Worm (Caenorhabditis elegans): ENCODE results near the gene B0564.2.

B0564.2 gene

DNA sequence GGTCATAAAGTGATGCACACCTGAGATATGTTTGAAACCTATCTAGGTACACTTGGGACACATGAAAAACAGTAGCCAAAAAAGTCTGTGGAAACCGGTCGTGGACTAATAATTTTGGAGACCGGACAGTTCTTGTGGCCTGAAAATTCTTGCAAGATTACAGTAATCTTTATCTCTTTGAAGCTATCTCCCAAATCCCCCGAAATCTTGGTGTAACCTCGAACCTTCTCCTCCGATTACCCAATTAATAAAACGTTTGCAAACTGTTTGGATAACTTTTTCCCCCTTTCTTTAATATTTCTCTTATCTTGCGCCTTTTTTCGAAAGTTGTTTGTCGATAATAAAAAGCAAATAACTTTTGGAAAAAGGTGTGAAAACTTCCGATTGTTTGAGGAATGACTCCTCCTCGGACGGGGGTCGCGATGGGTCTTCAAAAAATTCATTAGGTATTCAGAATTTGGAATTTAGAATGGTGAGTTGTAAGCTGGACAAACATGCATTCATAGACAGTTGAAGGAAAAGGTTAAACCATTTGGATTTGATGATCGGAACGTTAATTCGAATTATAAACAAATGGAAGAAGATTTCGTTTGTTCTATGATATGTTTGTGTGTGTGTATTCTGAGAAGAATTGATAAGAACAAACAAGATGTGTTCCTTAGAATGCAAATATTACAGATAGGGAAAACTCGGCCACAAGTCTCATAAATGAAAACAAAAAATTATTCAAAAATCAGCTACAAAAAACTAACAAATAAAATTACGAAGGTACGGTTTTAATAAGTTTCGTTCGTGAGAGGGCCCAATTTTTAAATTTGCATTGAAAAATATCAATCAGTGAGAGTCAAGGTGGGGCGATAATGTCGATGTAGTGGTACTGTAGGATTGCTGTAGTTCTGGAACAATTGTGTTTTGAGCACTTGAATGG is 24.4 kb upstream of the B0564.2 start:
- no peak for TF ChIP-seq bed-2 (GFP tag; IDR thresholded peaks at IDR 0.05)
- TF ChIP-seq cebp-2 (GFP tag; IDR thresholded peaks at IDR 0.05) = peak; percentile 6; the same call in 1 of the 2 replicates
- TF ChIP-seq F22D6.2 (tag; optimal IDR thresholded peaks at IDR 0.05) = no peak
- TF ChIP-seq unc-130 (GFP tag; optimal IDR thresholded peaks at IDR 0.05) = no peak
- no peak for TF ChIP-seq snpc-4 (GFP tag; optimal IDR thresholded peaks at IDR 0.05)
- TF ChIP-seq snpc-4 (tag; optimal IDR thresholded peaks at IDR 0.05) = no peak
- no peak for TF ChIP-seq lag-1 (GFP tag; IDR thresholded peaks at IDR 0.05)
- TF ChIP-seq snpc-3.4 (tag; optimal IDR thresholded peaks at IDR 0.05) = no peak
- TF ChIP-seq akir-1 (GFP tag; optimal IDR thresholded peaks at IDR 0.05) = no peak
- no peak for TF ChIP-seq let-607 (tag; optimal IDR thresholded peaks at IDR 0.05)
- no peak for TF ChIP-seq madf-10 (tag; optimal IDR thresholded peaks at IDR 0.05)
- TF ChIP-seq hrde-1 (tag; optimal IDR thresholded peaks at IDR 0.05; ENCODE audit: borderline replicate concordance) = no peak
- no peak for TF ChIP-seq nhr-120 (GFP tag; IDR thresholded peaks at IDR 0.05)
- peak; percentile 59 for TF ChIP-seq chd-7 (tag; optimal IDR thresholded peaks at IDR 0.05)
- TF ChIP-seq lsy-27 (tag; optimal IDR thresholded peaks at IDR 0.05; ENCODE audit: borderline replicate concordance, insufficient read depth) = no peak
- no peak for TF ChIP-seq zfh-2 (GFP tag; conservative IDR thresholded peaks at IDR 0.05)
- peak; percentile 28; the same call in 1 of the 2 replicates for TF ChIP-seq Y53G8AR.9 (GFP tag; conservative IDR thresholded peaks at IDR 0.05)
- no peak for TF ChIP-seq D2030.7 (GFP tag; IDR thresholded peaks at IDR 0.05)
- no peak for TF ChIP-seq ztf-6 (GFP tag; IDR thresholded peaks at IDR 0.05)
- TF ChIP-seq madf-3 (GFP tag; IDR thresholded peaks at IDR 0.05) = 0 out of 2 replicates have a peak, but pooled peaks have one; percentile 3
- no peak for TF ChIP-seq ceh-91 (GFP tag; IDR thresholded peaks at IDR 0.05)
- no peak for TF ChIP-seq nhr-80 (tag; optimal IDR thresholded peaks at IDR 0.05)
- TF ChIP-seq nfya-1 (tag; optimal IDR thresholded peaks at IDR 0.05; ENCODE audit: borderline replicate concordance, insufficient read depth) = no peak
- TF ChIP-seq hmg-1.2 (GFP tag; IDR thresholded peaks at IDR 0.05) = 0 out of 2 replicates have a peak, but pooled peaks have one; percentile 8
- no peak for TF ChIP-seq aptf-3 (GFP tag; IDR thresholded peaks at IDR 0.05)
- TF ChIP-seq T07F8.4 (tag; optimal IDR thresholded peaks at IDR 0.05) = no peak
- TF ChIP-seq atf-7 (tag; optimal IDR thresholded peaks at IDR 0.05) = no peak
- TF ChIP-seq lin-40 (tag; optimal IDR thresholded peaks at IDR 0.05) = peak; percentile 36
- TF ChIP-seq egl-44 (GFP tag; IDR thresholded peaks at IDR 0.05) = no peak
- TF ChIP-seq B0336.3 (GFP tag; IDR thresholded peaks at IDR 0.05) = 0 out of 2 replicates have a peak, but pooled peaks have one; percentile 20
- TF ChIP-seq lin-26 (GFP tag; IDR thresholded peaks at IDR 0.05) = peak; percentile 22; the same call in 1 of the 2 replicates
- no peak for TF ChIP-seq ceh-27 (GFP tag; optimal IDR thresholded peaks at IDR 0.05)
- 0 out of 2 replicates have a peak, but pooled peaks have one; percentile 1 for TF ChIP-seq ceh-40 (GFP tag; IDR thresholded peaks at IDR 0.05)
- 0 out of 2 replicates have a peak, but pooled peaks have one; percentile 40 for TF ChIP-seq nfyb-1 (GFP tag; IDR thresholded peaks at IDR 0.05)
- TF ChIP-seq F39B2.1 (GFP tag; IDR thresholded peaks at IDR 0.05) = peak; percentile 36; the same call in 1 of the 2 replicates
- no peak for TF ChIP-seq ceh-79 (tag; optimal IDR thresholded peaks at IDR 0.05)
- TF ChIP-seq somi-1 (GFP tag; optimal IDR thresholded peaks at IDR 0.05) = peak; percentile 59
- TF ChIP-seq madf-6 (GFP tag; IDR thresholded peaks at IDR 0.05) = no peak
- TF ChIP-seq mcd-1 (GFP tag; IDR thresholded peaks at IDR 0.05) = 0 out of 2 replicates have a peak, but pooled peaks have one; percentile 20
- no peak for TF ChIP-seq dox-1 (GFP tag; IDR thresholded peaks at IDR 0.05)
- no peak for TF ChIP-seq ztf-18 (tag; optimal IDR thresholded peaks at IDR 0.05)
- TF ChIP-seq lin-35 (GFP tag; optimal IDR thresholded peaks at IDR 0.05) = peak in 1 of 3 experiments; percentile 50
- TF ChIP-seq lin-54 (GFP tag; optimal IDR thresholded peaks at IDR 0.05) = no peak
- no peak for TF ChIP-seq athp-1 (tag; optimal IDR thresholded peaks at IDR 0.05)
- TF ChIP-seq F57A8.1 (GFP tag; optimal IDR thresholded peaks at IDR 0.05) = no peak
- TF ChIP-seq F10E7.11 (tag; optimal IDR thresholded peaks at IDR 0.05) = peak; percentile 4

Data from whole organism, young adult.